Fruit fly (Drosophila melanogaster): ENCODE data around the gene Orct.

Orct gene

DNA sequence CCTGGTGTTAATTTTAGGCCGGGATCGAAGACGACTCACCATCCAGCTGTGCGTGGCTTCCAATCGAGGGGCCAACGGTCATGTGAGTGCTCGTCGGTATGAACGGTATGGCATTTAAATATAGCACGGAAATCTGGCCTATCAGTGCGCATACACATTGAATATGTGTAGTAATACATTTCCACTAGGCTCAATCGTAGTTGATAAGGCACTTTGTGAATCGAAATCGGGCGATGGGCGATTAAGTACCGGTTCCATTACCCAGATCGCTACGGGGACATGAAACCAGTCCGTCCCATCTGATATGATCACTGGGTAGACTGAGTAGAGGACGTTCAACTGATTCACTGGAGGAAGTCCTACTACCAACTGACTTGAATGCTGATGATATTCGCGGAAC is 9.4 kb downstream of the Orct start:
- TF ChIP-seq phol (tag; optimal IDR thresholded peaks at IDR 0.05) (no peak), nom (GFP tag; optimal IDR thresholded peaks at IDR 0.05) (peak; percentile 23), sug (tag; optimal IDR thresholded peaks at IDR 0.05) (peak; percentile 53), CG10321 (GFP tag; IDR thresholded peaks at IDR 0.05) (no peak), CG15514 (GFP tag; optimal IDR thresholded peaks at IDR 0.05) (peak; percentile 35)

DNA sequence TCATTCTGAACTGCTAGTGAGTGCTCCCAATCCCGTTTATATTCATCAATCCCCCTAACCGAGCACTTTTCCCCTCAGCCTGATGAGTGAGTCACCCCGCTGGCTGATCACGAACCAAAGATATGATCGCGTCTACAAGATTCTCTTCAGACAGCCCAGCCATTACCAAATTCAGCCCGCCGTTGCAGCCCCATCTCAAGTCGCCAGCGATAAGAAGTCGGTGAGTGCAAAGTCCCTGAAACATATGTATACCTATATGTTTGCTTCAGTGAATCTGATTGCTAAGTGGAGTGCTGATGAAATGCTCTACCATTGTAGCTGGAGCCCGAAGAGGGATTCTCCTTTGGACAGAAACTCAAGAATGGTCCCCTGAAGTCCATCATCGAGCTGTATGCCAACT is 11.1 kb downstream of the Orct start:
- TF ChIP-seq CG15514 (GFP tag; optimal IDR thresholded peaks at IDR 0.05) (no peak), CG6813 (GFP tag; optimal IDR thresholded peaks at IDR 0.05) (no peak), psq (GFP tag; optimal IDR thresholded peaks at IDR 0.05) (no peak), otp (GFP tag; IDR thresholded peaks at IDR 0.05) (no peak), Ets65A (GFP tag) (peak; percentile 68), lov (optimal IDR thresholded peaks at IDR 0.05) (no peak), lov (GFP tag; IDR thresholded peaks at IDR 0.05) (no peak), Fer2 (tag; optimal IDR thresholded peaks at IDR 0.05) (no peak), CG7745 (tag; optimal IDR thresholded peaks at IDR 0.05) (no peak), Pdp1 (GFP tag; optimal IDR thresholded peaks at IDR 0.05) (no peak), CG15011 (GFP tag; optimal IDR thresholded peaks at IDR 0.05) (no peak), CG15269 (tag; optimal IDR thresholded peaks at IDR 0.05) (no peak), knrl (GFP tag; IDR thresholded peaks at IDR 0.05; ENCODE audit: partially characterized antibody) (no peak), CG33557 (GFP tag; optimal IDR thresholded peaks at IDR 0.05) (no peak), vvl (GFP tag; IDR thresholded peaks at IDR 0.05) (no peak), CG2116 (GFP tag; optimal IDR thresholded peaks at IDR 0.05) (no peak), fd102C (GFP tag; optimal IDR thresholded peaks at IDR 0.05) (no peak), nom (GFP tag; optimal IDR thresholded peaks at IDR 0.05) (peak; percentile 38)

DNA sequence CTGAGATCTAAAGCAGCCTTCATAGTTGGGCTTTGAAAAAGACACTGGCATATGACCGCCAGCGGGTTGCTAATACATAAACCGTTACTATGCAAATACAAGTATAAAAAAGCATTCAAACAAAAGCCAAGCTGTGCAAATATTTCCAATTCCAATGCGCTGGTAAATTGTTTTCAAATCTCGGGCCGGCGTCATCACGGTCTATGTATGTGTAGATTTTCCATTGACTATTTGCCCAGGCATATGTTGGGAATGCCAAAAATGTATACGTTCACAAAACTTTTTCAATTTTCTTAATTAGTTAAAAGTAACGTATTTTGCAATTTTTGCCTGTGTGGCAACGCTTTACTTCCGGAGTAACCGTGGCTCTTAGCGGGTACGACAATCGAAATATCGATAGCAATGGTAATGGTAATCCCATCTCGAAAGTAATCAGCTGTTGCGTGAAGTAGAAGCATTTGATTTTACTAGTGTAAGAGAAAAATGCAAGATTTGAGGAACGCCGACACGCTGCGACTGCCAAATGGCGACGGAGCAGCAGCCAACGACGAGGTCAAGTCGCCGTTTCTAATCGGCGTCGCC is 13.8 kb downstream of the Orct start, which contains the start of the genes CG34290 and Uck:
TSS of gene CG34290 (minus strand) at position 51 of the 582 bp plus-strand sequence.
TSS of gene Uck (plus strand) at position 405 of the 582 bp plus-strand sequence.
- TF ChIP-seq CG14050 (GFP tag; IDR thresholded peaks at IDR 0.05), result peak; percentile 58
- peak; percentile 60 for TF ChIP-seq en (GFP tag; optimal IDR thresholded peaks at IDR 0.05)
- peak; percentile 91 for TF ChIP-seq CG17568 (GFP tag; optimal IDR thresholded peaks at IDR 0.05)
- peak; percentile 49 for TF ChIP-seq CG12744 (GFP tag; optimal IDR thresholded peaks at IDR 0.05)
- TF ChIP-seq sug (tag; optimal IDR thresholded peaks at IDR 0.05), result peak; percentile 77
- TF ChIP-seq ems (GFP tag; optimal IDR thresholded peaks at IDR 0.05), result peak; percentile 66
- peak; percentile 43 for TF ChIP-seq zfh2 (GFP tag; optimal IDR thresholded peaks at IDR 0.05)
- TF ChIP-seq bowl (GFP tag; IDR thresholded peaks at IDR 0.05), result no peak
- peak; percentile 28 for TF ChIP-seq tap (tag; optimal IDR thresholded peaks at IDR 0.05)
- no peak for TF ChIP-seq CG15073 (GFP tag; optimal IDR thresholded peaks at IDR 0.05)
- TF ChIP-seq repo (GFP tag; optimal IDR thresholded peaks at IDR 0.05), result peak; percentile 60
- peak; percentile 80 for TF ChIP-seq CG12391 (tag; optimal IDR thresholded peaks at IDR 0.05)
- peak; percentile 83 for TF ChIP-seq zen2 (GFP tag; IDR thresholded peaks at IDR 0.05; ENCODE audit: partially characterized antibody)
- TF ChIP-seq mam (GFP tag; optimal IDR thresholded peaks at IDR 0.05), result peak; percentile 67
- TF ChIP-seq CG18262 (tag; optimal IDR thresholded peaks at IDR 0.05), result peak; percentile 63
- TF ChIP-seq lilli (GFP tag; optimal IDR thresholded peaks at IDR 0.05), result peak; percentile 69
- peak; percentile 65 for TF ChIP-seq CG9932 (GFP tag; IDR thresholded peaks at IDR 0.05)
- peak; percentile 42; the same call in 1 of the 2 replicates for TF ChIP-seq Ptx1 (GFP tag; IDR thresholded peaks at IDR 0.05)
- peak; percentile 63 for TF ChIP-seq ATbp (GFP tag; optimal IDR thresholded peaks at IDR 0.05)
- TF ChIP-seq trh (GFP tag; optimal IDR thresholded peaks at IDR 0.05), result peak; percentile 37
- peak; percentile 3 for TF ChIP-seq tio (GFP tag; optimal IDR thresholded peaks at IDR 0.05)
- TF ChIP-seq Stat92E (GFP tag; optimal IDR thresholded peaks at IDR 0.05), result peak in 1 of 3 experiments; percentile 48
- peak; percentile 67 for TF ChIP-seq fd3F (GFP tag; optimal IDR thresholded peaks at IDR 0.05)
- peak; percentile 84 for TF ChIP-seq CG3281 (GFP tag; optimal IDR thresholded peaks at IDR 0.05)
- TF ChIP-seq CG16779 (GFP tag; IDR thresholded peaks at IDR 0.05), result no peak; the same call in 1 of the 2 replicates
- peak; percentile 67 for TF ChIP-seq CG8089 (GFP tag; optimal IDR thresholded peaks at IDR 0.05)
- peak; percentile 76 for TF ChIP-seq zfh1 (GFP tag; IDR thresholded peaks at IDR 0.05)
- peak; percentile 66 for TF ChIP-seq emc (GFP tag; optimal IDR thresholded peaks at IDR 0.05)
